Fruit fly (Drosophila melanogaster) whole organism, wandering third instar larva: ENCODE measurements around the gene Neurl4.

Experiments
- Abd-B ChIP-seq: fragments of >200 bp; optimal IDR thresholded peaks from 2 replicates; lab custom pipeline; 2017; ENCODE audit warnings: missing biosample characterization, missing genetic modification characterization
- CG32264 ChIP-seq: fragments of 200-800 bp; sonication (Bioruptor generic); optimal IDR thresholded peaks from 2 replicates; lab custom pipeline; 2016; ENCODE audit warnings: missing biosample characterization, missing genetic modification characterization
- CG9705 ChIP-seq: fragments of 200-800 bp; sonication (Bioruptor generic); optimal IDR thresholded peaks from 2 replicates; lab custom pipeline; 2018; ENCODE audit warnings: missing biosample characterization, mild to moderate bottlenecking, missing genetic modification characterization
- CrebA ChIP-seq: fragments of 200-800 bp; sonication (Bioruptor generic); optimal IDR thresholded peaks from 2 replicates; lab custom pipeline; 2016; ENCODE audit warnings: missing biosample characterization, mild to moderate bottlenecking, missing genetic modification characterization, borderline replicate concordance
- Dfd ChIP-seq: fragments of >200 bp; optimal IDR thresholded peaks from 2 replicates; lab custom pipeline; 2017; ENCODE audit warnings: missing biosample characterization, missing genetic modification characterization
- Dif ChIP-seq: fragments of 200-275, 200-300 bp; sonication (Bioruptor generic); optimal IDR thresholded peaks from 2 replicates; lab custom pipeline; 2018; ENCODE audit warnings: missing biosample characterization, missing genetic modification characterization; ENCODE audit not compliant: partially characterized antibody
- GATAd ChIP-seq: sonication (Bioruptor generic); optimal IDR thresholded peaks from 2 replicates; lab custom pipeline; 2016; ENCODE audit warnings: missing biosample characterization, missing genetic modification characterization
- HLH106 ChIP-seq: fragments of 200-800 bp; optimal IDR thresholded peaks from 3 replicates; lab custom pipeline; 2019; ENCODE audit warnings: missing biosample characterization, mild to moderate bottlenecking, missing genetic modification characterization, moderate library complexity
- Hnf4 ChIP-seq: fragments of 200-800 bp; sonication (Bioruptor generic); optimal IDR thresholded peaks from 2 replicates; lab custom pipeline; 2016; ENCODE audit warnings: missing biosample characterization, mild to moderate bottlenecking, missing genetic modification characterization
- Hr78 ChIP-seq: fragments of >200 bp; optimal IDR thresholded peaks from 2 replicates; lab custom pipeline; 2017; ENCODE audit warnings: missing biosample characterization, missing genetic modification characterization
- Hr83 ChIP-seq: fragments of 200-300 bp; sonication (Bioruptor generic); optimal IDR thresholded peaks from 2 replicates; lab custom pipeline; 2016; ENCODE audit warnings: missing biosample characterization, mild to moderate bottlenecking, missing genetic modification characterization, moderate library complexity; ENCODE audit not compliant: poor library complexity, severe bottlenecking
- Jra ChIP-seq: sonication (Bioruptor generic); optimal IDR thresholded peaks from 2 replicates; lab custom pipeline; 2016; ENCODE audit warnings: missing biosample characterization, missing genetic modification characterization
- Mio ChIP-seq: sonication (Bioruptor generic); optimal IDR thresholded peaks from 2 replicates; lab custom pipeline; 2016; ENCODE audit warnings: missing biosample characterization, missing genetic modification characterization
- Myc ChIP-seq: fragments of >200 bp; optimal IDR thresholded peaks from 2 replicates; lab custom pipeline; 2017
- N ChIP-seq: fragments of >200 bp; optimal IDR thresholded peaks from 2 replicates; lab custom pipeline; 2018; ENCODE audit warnings: missing biosample characterization, missing external identifiers, missing genetic modification characterization
- OdsH ChIP-seq: fragments of 200-800 bp; sonication (Bioruptor generic); optimal IDR thresholded peaks from 2 replicates; lab custom pipeline; 2016; ENCODE audit warnings: missing biosample characterization, mild to moderate bottlenecking, missing genetic modification characterization
- Rel ChIP-seq, 2 experiments: fragments of 200-800 bp; sonication (Bioruptor generic) in 1 of 2; optimal IDR thresholded peaks; 2 replicates in 1 of 2; 3 replicates in 1 of 2; lab custom pipeline; 2016 to 2019; ENCODE audit warnings: mild to moderate bottlenecking in 2 of 2, missing biosample characterization in 2 of 2, missing genetic modification characterization in 2 of 2, moderate library complexity in 1 of 2
- Sp1 ChIP-seq: fragments of 200-800 bp; sonication (Bioruptor generic); optimal IDR thresholded peaks from 3 replicates; lab custom pipeline; 2019; ENCODE audit warnings: missing biosample characterization, mild to moderate bottlenecking, missing genetic modification characterization, moderate library complexity
- Vsx2 ChIP-seq: fragments of 200-300, 225-300 bp; sonication (Bioruptor generic); optimal IDR thresholded peaks from 2 replicates; lab custom pipeline; 2018; ENCODE audit warnings: missing biosample characterization, missing genetic modification characterization; ENCODE audit not compliant: partially characterized antibody
- br ChIP-seq: fragments of 200-800 bp; sonication (Bioruptor generic); optimal IDR thresholded peaks from 2 replicates; lab custom pipeline; 2016; ENCODE audit warnings: missing biosample characterization, missing genetic modification characterization
- brk ChIP-seq: fragments of 200-800 bp; sonication (Bioruptor generic); optimal IDR thresholded peaks from 2 replicates; lab custom pipeline; 2016; ENCODE audit warnings: missing biosample characterization, mild to moderate bottlenecking, missing genetic modification characterization
- dl ChIP-seq, 2 experiments: fragments of 175-275, 200-275 bp in 1 of 2; fragments of 200-275 bp in 1 of 2; sonication (Bioruptor generic); optimal IDR thresholded peaks; lab custom pipeline; 2018; ENCODE audit warnings: mild to moderate bottlenecking in 2 of 2, missing biosample characterization in 2 of 2, missing genetic modification characterization in 2 of 2, moderate library complexity in 2 of 2; ENCODE audit not compliant: partially characterized antibody in 2 of 2, insufficient read depth in 1 of 2
- dmrt93B ChIP-seq: fragments of 200-800 bp; sonication (Bioruptor generic); optimal IDR thresholded peaks from 2 replicates; lab custom pipeline; 2018; ENCODE audit warnings: missing biosample characterization, mild to moderate bottlenecking, missing genetic modification characterization
- dsf ChIP-seq: sonication (Bioruptor generic); optimal IDR thresholded peaks from 2 replicates; lab custom pipeline; 2016; ENCODE audit warnings: missing biosample characterization, missing genetic modification characterization, borderline replicate concordance
- ey ChIP-seq: fragments of 200-800 bp; sonication (Bioruptor generic); optimal IDR thresholded peaks from 2 replicates; lab custom pipeline; 2016; ENCODE audit warnings: missing biosample characterization, missing genetic modification characterization
- foxo ChIP-seq, 2 experiments: fragments of 200-800 bp; sonication (Bioruptor generic); optimal IDR thresholded peaks; 2 replicates in 1 of 2; 3 replicates in 1 of 2; lab custom pipeline; 2016 to 2017; ENCODE audit warnings: missing biosample characterization in 2 of 2, missing genetic modification characterization in 2 of 2
- fru ChIP-seq: fragments of 200-800 bp; sonication (Bioruptor generic); optimal IDR thresholded peaks from 3 replicates; lab custom pipeline; 2016; ENCODE audit warnings: missing biosample characterization, mild to moderate bottlenecking, missing genetic modification characterization
- h ChIP-seq: fragments of 200-800 bp; sonication (Bioruptor generic); optimal IDR thresholded peaks from 3 replicates; lab custom pipeline; 2016; ENCODE audit warnings: missing biosample characterization, mild to moderate bottlenecking, missing genetic modification characterization
- jim ChIP-seq: fragments of 175-275, 200-325 bp; sonication (Bioruptor generic); optimal IDR thresholded peaks from 2 replicates; lab custom pipeline; 2016; ENCODE audit warnings: missing biosample characterization, mild to moderate bottlenecking, missing genetic modification characterization
- lola ChIP-seq: fragments of >200 bp; optimal IDR thresholded peaks from 2 replicates; lab custom pipeline; 2017; ENCODE audit warnings: missing biosample characterization, missing genetic modification characterization
- pan ChIP-seq: fragments of >200 bp; optimal IDR thresholded peaks from 2 replicates; lab custom pipeline; 2017
- psq ChIP-seq: fragments of 200-800 bp; sonication (Bioruptor generic); optimal IDR thresholded peaks from 3 replicates; lab custom pipeline; 2017; ENCODE audit warnings: missing biosample characterization, mild to moderate bottlenecking, missing genetic modification characterization, moderate library complexity
- rgr ChIP-seq: fragments of 200-800 bp; sonication (Bioruptor generic); optimal IDR thresholded peaks from 3 replicates; lab custom pipeline; 2016; ENCODE audit warnings: missing biosample characterization, mild to moderate bottlenecking, missing genetic modification characterization
- sage ChIP-seq: fragments of 200-800 bp; sonication (Bioruptor generic); optimal IDR thresholded peaks from 2 replicates; lab custom pipeline; 2016; ENCODE audit warnings: missing biosample characterization, mild to moderate bottlenecking, missing genetic modification characterization
- sv ChIP-seq: fragments of 200-800 bp; sonication (Bioruptor generic); optimal IDR thresholded peaks from 3 replicates; lab custom pipeline; 2016; ENCODE audit warnings: missing biosample characterization, missing genetic modification characterization
- tai ChIP-seq: sonication (Bioruptor generic); optimal IDR thresholded peaks from 2 replicates; lab custom pipeline; 2016; ENCODE audit warnings: missing biosample characterization, missing genetic modification characterization
- usp ChIP-seq: fragments of >200 bp; optimal IDR thresholded peaks from 2 replicates; lab custom pipeline; 2017; ENCODE audit warnings: missing biosample characterization, missing genetic modification characterization
- woc ChIP-seq: sonication (Bioruptor generic); optimal IDR thresholded peaks from 2 replicates; lab custom pipeline; 2016; ENCODE audit warnings: missing biosample characterization, mild to moderate bottlenecking, missing genetic modification characterization

Gene Neurl4

dm6 chr3L:14050944-14051548, 1.4 kb upstream of the Neurl4 start, which contains the start of gene CG6833:
TSS of gene CG6833 (plus strand) at chr3L:14051206.
- no peak for TF ChIP-seq Jra (GFP tag; lab: Kevin White, UChicago)
- TF ChIP-seq Dif (GFP tag; lab: Kevin White, UChicago) = no peak
- no peak for TF ChIP-seq Hr78 (GFP tag; lab: Kevin White, UChicago)
- no peak for TF ChIP-seq sage
- peak; percentile 61 for TF ChIP-seq fru (GFP tag; lab: Kevin White, UChicago)
- peak; percentile 28 for TF ChIP-seq GATAd (GFP tag; lab: Kevin White, UChicago)
- no peak for TF ChIP-seq brk
- no peak for TF ChIP-seq lola
- TF ChIP-seq dmrt93B (GFP tag; lab: Kevin White, UChicago) = no peak
- TF ChIP-seq jim (GFP tag; lab: Kevin White, UChicago) = peak; percentile 9
- peak; percentile 63 for TF ChIP-seq sv (GFP tag; lab: Kevin White, UChicago)
- TF ChIP-seq N (GFP tag; lab: Kevin White, UChicago) = no peak
- TF ChIP-seq CG9705 (GFP tag; lab: Kevin White, UChicago) = peak; percentile 33
- peak; percentile 65 for TF ChIP-seq rgr (GFP tag; lab: Kevin White, UChicago)
- TF ChIP-seq pan (lab: Kevin White, UChicago) = no peak
- TF ChIP-seq Mio (GFP tag; lab: Kevin White, UChicago) = no peak
- peak; percentile 50 for TF ChIP-seq br
- no peak for TF ChIP-seq tai (GFP tag; lab: Kevin White, UChicago)
- no peak for TF ChIP-seq dl (GFP tag; optimal IDR thresholded peaks at IDR 0.05; lab: Kevin White, UChicago; ENCODE audit: insufficient read depth in 1 of 2, partially characterized antibody in 2 of 2)
- no peak for TF ChIP-seq CG32264 (GFP tag; lab: Kevin White, UChicago)
- TF ChIP-seq h (GFP tag; lab: Kevin White, UChicago) = peak; percentile 65
- TF ChIP-seq Sp1 (GFP tag; lab: Kevin White, UChicago) = peak; percentile 29
- TF ChIP-seq OdsH (GFP tag; lab: Kevin White, UChicago) = peak; percentile 22
- TF ChIP-seq Hr83 (GFP tag; lab: Kevin White, UChicago) = peak; percentile 79
- peak in 1 of 2 experiments; percentile 71 for TF ChIP-seq foxo (GFP tag; optimal IDR thresholded peaks at IDR 0.05; lab: Kevin White, UChicago)
- no peak for TF ChIP-seq usp (GFP tag; lab: Kevin White, UChicago)
- TF ChIP-seq dsf (GFP tag; lab: Kevin White, UChicago) = no peak
- no peak for TF ChIP-seq Myc (lab: Kevin White, UChicago)
- no peak for TF ChIP-seq Vsx2 (GFP tag; lab: Kevin White, UChicago)
- peak; percentile 52 for TF ChIP-seq ey (GFP tag; lab: Kevin White, UChicago)
- TF ChIP-seq woc (GFP tag; lab: Kevin White, UChicago) = peak; percentile 75
- TF ChIP-seq Rel (GFP tag; optimal IDR thresholded peaks at IDR 0.05; lab: Kevin White, UChicago) = no peak
- TF ChIP-seq Rel (tag; optimal IDR thresholded peaks at IDR 0.05; lab: Kevin White, UChicago) = peak; percentile 99
- TF ChIP-seq Abd-B (GFP tag; lab: Kevin White, UChicago) = no peak
- TF ChIP-seq psq (GFP tag; lab: Kevin White, UChicago) = peak; percentile 34
- no peak for TF ChIP-seq CrebA
- TF ChIP-seq Hnf4 (GFP tag; lab: Kevin White, UChicago) = no peak
- TF ChIP-seq HLH106 (tag; lab: Kevin White, UChicago) = peak; percentile 74
- no peak for TF ChIP-seq Dfd
